Fruit fly (Drosophila melanogaster) whole organism, adult: ENCODE measurements around the gene CG34031.

ENCODE experiments used
- CG33017 ChIP-seq: fragments of 200-800 bp; sonication (Bioruptor generic); optimal IDR thresholded peaks from 2 replicates; lab custom pipeline; 2018; ENCODE audit warnings: missing biosample characterization, mild to moderate bottlenecking, missing genetic modification characterization, moderate library complexity

Gene CG34031

dm6 chr3L:23214158-23214557 is 39.9 kb downstream of the CG34031 start:
- no peak for TF ChIP-seq CG33017 (tag; lab: Kevin White, UChicago)
